Fruit fly (Drosophila melanogaster) whole organism: ENCODE results near the gene CG9795.

Experiments used
- pan ChIP-seq: fragments of >200 bp; optimal IDR thresholded peaks from 2 replicates; lab custom pipeline; 2017
- psq ChIP-seq: fragments of >200 bp; optimal IDR thresholded peaks from 2 replicates; lab custom pipeline; 2017
- usp ChIP-seq: fragments of >200 bp; optimal IDR thresholded peaks from 2 replicates; lab custom pipeline; 2017; ENCODE audit warnings: missing biosample characterization, missing genetic modification characterization, mixed read lengths

dm6 chr3R:4308708-4309107 is 10.8 kb upstream of the CG9795 start:
- no peak for TF ChIP-seq psq (lab: Kevin White, UChicago)
- TF ChIP-seq pan (lab: Kevin White, UChicago) = no peak
- TF ChIP-seq usp (GFP tag; lab: Kevin White, UChicago) = no peak
